Fruit fly (Drosophila melanogaster): Measurements from ENCODE around the gene CG13829.

- TF ChIP-seq CG15710 (tag; optimal IDR thresholded peaks at IDR 0.05) (no peak), Pif1B (GFP tag; optimal IDR thresholded peaks at IDR 0.05) (no peak), CG9948 (tag; optimal IDR thresholded peaks at IDR 0.05) (no peak), EcR (GFP tag; optimal IDR thresholded peaks at IDR 0.05) (no peak), rn (GFP tag; IDR thresholded peaks at IDR 0.05) (no peak), CG8301 (tag; optimal IDR thresholded peaks at IDR 0.05) (no peak), CG13204 (GFP tag; optimal IDR thresholded peaks at IDR 0.05) (no peak), CG34367 (tag; optimal IDR thresholded peaks at IDR 0.05) (no peak), CG17806 (tag; optimal IDR thresholded peaks at IDR 0.05) (no peak), Snoo (tag; optimal IDR thresholded peaks at IDR 0.05) (no peak), CG10348 (GFP tag; IDR thresholded peaks at IDR 0.05) (no peak), CG32121 (GFP tag; IDR thresholded peaks at IDR 0.05) (no peak), CG12605 (GFP tag; IDR thresholded peaks at IDR 0.05) (no peak), gl (tag; optimal IDR thresholded peaks at IDR 0.05) (no peak)
Observed at dm6 chr3R:23167507-23168324, 6.6 kb upstream of the CG13829 start, which contains the start of gene Irk1.

All from whole organism, pupa.